Fruit fly (Drosophila melanogaster): Measurements from ENCODE around the gene wdb.
A peak's percentile ranks its signal among the peaks of the same experiment; 100 is the strongest.

DNA sequence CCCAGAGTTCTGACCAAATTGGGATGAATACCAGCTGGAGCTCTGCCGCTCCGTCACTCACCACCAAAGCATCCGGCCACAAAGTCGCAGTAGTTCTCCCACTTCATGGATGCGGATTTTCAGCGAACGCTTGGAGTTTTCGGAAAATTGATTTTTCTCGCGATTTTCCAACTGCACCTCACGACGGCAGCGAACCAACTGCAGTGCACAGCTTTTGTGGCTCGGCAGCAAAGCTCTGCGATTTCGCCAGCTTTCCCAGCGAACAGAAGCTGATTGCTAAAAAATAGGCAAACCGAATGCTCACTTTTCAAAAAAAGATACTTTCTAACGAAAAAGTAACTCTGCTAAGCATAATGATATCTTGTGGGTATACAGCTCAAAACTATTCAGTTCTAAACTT lies 20.9 kb downstream of the wdb start, which contains the start of gene CG5646:
- TF ChIP-seq CG17806 (tag; optimal IDR thresholded peaks at IDR 0.05) = no peak
- no peak for TF ChIP-seq Pif1B (GFP tag; optimal IDR thresholded peaks at IDR 0.05)
- peak; percentile 76 for TF ChIP-seq CG32121 (GFP tag; IDR thresholded peaks at IDR 0.05)
- no peak for TF ChIP-seq CG8159 (tag; optimal IDR thresholded peaks at IDR 0.05)

Data from whole organism, pupa.